Fruit fly (Drosophila melanogaster) whole organism, embryonic: ENCODE results near the gene CG10311.

Experiments used
- CG12155 ChIP-seq: fragments of 200-800 bp; sonication (Bioruptor generic); optimal IDR thresholded peaks from 3 replicates; lab custom pipeline; 2016; ENCODE audit warnings: missing biosample characterization, missing genetic modification characterization
- CG12299 ChIP-seq: fragments of 200-800 bp; sonication (Bioruptor generic); optimal IDR thresholded peaks from 2 replicates; lab custom pipeline; 2018; ENCODE audit warnings: missing biosample characterization, mild to moderate bottlenecking, missing genetic modification characterization
- CG12744 ChIP-seq: fragments of 200-800 bp; sonication (Bioruptor generic); optimal IDR thresholded peaks from 2 replicates; lab custom pipeline; 2016; ENCODE audit warnings: missing biosample characterization, missing genetic modification characterization
- CG13424 ChIP-seq: fragments of 200-800 bp; sonication (Bioruptor generic); optimal IDR thresholded peaks from 2 replicates; lab custom pipeline; 2019; ENCODE audit warnings: missing biosample characterization, mild to moderate bottlenecking, missing genetic modification characterization, moderate library complexity
- CG15514 ChIP-seq: fragments of 200-800 bp; sonication (Bioruptor generic); optimal IDR thresholded peaks from 3 replicates; lab custom pipeline; 2017; ENCODE audit warnings: missing biosample characterization, missing genetic modification characterization, mild to moderate bottlenecking, moderate library complexity, missing genetic modification reagents
- CG1792 ChIP-seq: fragments of 200-800 bp; sonication (Bioruptor generic); optimal IDR thresholded peaks from 2 replicates; lab custom pipeline; 2016; ENCODE audit warnings: missing biosample characterization, missing genetic modification characterization
- CG18599 ChIP-seq: fragments of 200-800 bp; sonication (Bioruptor generic); optimal IDR thresholded peaks from 3 replicates; lab custom pipeline; 2017; ENCODE audit warnings: missing biosample characterization, missing genetic modification characterization, mild to moderate bottlenecking, moderate library complexity, missing genetic modification reagents
- CG2875 ChIP-seq: fragments of 200-800 bp; sonication (Bioruptor generic); optimal IDR thresholded peaks from 2 replicates; lab custom pipeline; 2017; ENCODE audit warnings: missing biosample characterization, mild to moderate bottlenecking, missing genetic modification characterization, missing genetic modification reagents
- CG30403 ChIP-seq: fragments of 200-800 bp; sonication (Bioruptor generic); optimal IDR thresholded peaks from 3 replicates; lab custom pipeline; 2016; ENCODE audit warnings: missing biosample characterization, missing genetic modification characterization
- CG3847 ChIP-seq: fragments of 200-800 bp; sonication (Bioruptor generic); IDR thresholded peaks from 2 replicates; pipeline ENCODE4 v1.3.6; 2022; ENCODE audit warnings: missing biosample characterization, missing genetic modification characterization
- CG42726 ChIP-seq: fragments of 200-800 bp; sonication (Bioruptor generic); IDR thresholded peaks from 2 replicates; pipeline ENCODE4 v1.3.6; 2022; ENCODE audit warnings: missing biosample characterization, missing genetic modification characterization; ENCODE audit not compliant: partially characterized antibody
- CG7357 ChIP-seq: fragments of 200-800 bp; sonication (Bioruptor generic); IDR thresholded peaks from 3 replicates; pipeline ENCODE4 v1.3.6; 2022; ENCODE audit warnings: missing biosample characterization, missing genetic modification characterization
- CG8359 ChIP-seq: fragments of 200-800 bp; sonication (Bioruptor generic); optimal IDR thresholded peaks from 2 replicates; lab custom pipeline; 2017; ENCODE audit warnings: missing biosample characterization, mild to moderate bottlenecking, missing genetic modification characterization, borderline replicate concordance
- CG9932 ChIP-seq: fragments of 200-800 bp; sonication (Bioruptor generic); IDR thresholded peaks from 2 replicates; pipeline ENCODE4 v1.3.6; 2022; ENCODE audit warnings: missing biosample characterization, missing genetic modification characterization
- Ets97D ChIP-seq: fragments of 200-800 bp; sonication (Bioruptor generic); optimal IDR thresholded peaks from 3 replicates; lab custom pipeline; 2016; ENCODE audit warnings: missing biosample characterization, missing genetic modification characterization
- Hr3 ChIP-seq: fragments of 200-800 bp; sonication (Bioruptor generic); optimal IDR thresholded peaks from 3 replicates; lab custom pipeline; 2016; ENCODE audit warnings: missing biosample characterization, missing genetic modification characterization
- Hr39 ChIP-seq: fragments of >200 bp; optimal IDR thresholded peaks from 2 replicates; lab custom pipeline; 2017
- NFAT ChIP-seq: fragments of 200-800 bp; sonication (Bioruptor generic); IDR thresholded peaks from 2 replicates; pipeline ENCODE4 v1.3.6; 2022; ENCODE audit warnings: missing biosample characterization, missing genetic modification characterization
- NK7.1 ChIP-seq: fragments of 200-800 bp; sonication (Bioruptor generic); optimal IDR thresholded peaks from 3 replicates; lab custom pipeline; 2016; ENCODE audit warnings: missing biosample characterization, missing genetic modification characterization
- Nf-YC ChIP-seq: fragments of 200-800 bp; optimal IDR thresholded peaks from 3 replicates; lab custom pipeline; 2019; ENCODE audit warnings: missing biosample characterization, mild to moderate bottlenecking, missing genetic modification characterization, moderate library complexity
- PHDP ChIP-seq: fragments of 200-800 bp; sonication (Bioruptor generic); optimal IDR thresholded peaks from 3 replicates; lab custom pipeline; 2018; ENCODE audit warnings: missing biosample characterization, mild to moderate bottlenecking, missing genetic modification characterization, moderate library complexity
- Rfx ChIP-seq: fragments of 200-800 bp; sonication (Bioruptor generic); IDR thresholded peaks from 2 replicates; pipeline ENCODE4 v1.3.6; 2022; ENCODE audit warnings: missing biosample characterization, missing genetic modification characterization
- Spps ChIP-seq: fragments of 200-800 bp; sonication (Bioruptor generic); optimal IDR thresholded peaks from 2 replicates; lab custom pipeline; 2018; ENCODE audit warnings: missing biosample characterization, mild to moderate bottlenecking, missing genetic modification characterization
- TFAM ChIP-seq: fragments of 200-800 bp; sonication (Bioruptor generic); optimal IDR thresholded peaks from 2 replicates; lab custom pipeline; 2017; ENCODE audit warnings: missing biosample characterization, missing genetic modification characterization, inconsistent platforms
- Vsx1 ChIP-seq: fragments of 200-800 bp; sonication (Bioruptor generic); optimal IDR thresholded peaks from 2 replicates; lab custom pipeline; 2017; ENCODE audit warnings: missing biosample characterization, mild to moderate bottlenecking, missing genetic modification characterization, missing genetic modification reagents
- abd-A ChIP-seq: fragments of 200-800 bp; sonication (Bioruptor generic); optimal IDR thresholded peaks from 3 replicates; lab custom pipeline; 2019; ENCODE audit warnings: missing biosample characterization, mild to moderate bottlenecking, missing genetic modification characterization, moderate library complexity
- bab2 ChIP-seq: fragments of 200-800 bp; sonication (Bioruptor generic); optimal IDR thresholded peaks from 2 replicates; lab custom pipeline; 2016; ENCODE audit warnings: missing biosample characterization, missing genetic modification characterization
- corto ChIP-seq: fragments of 200-800 bp; sonication (Bioruptor generic); optimal IDR thresholded peaks from 2 replicates; lab custom pipeline; 2016; ENCODE audit warnings: missing biosample characterization, mild to moderate bottlenecking, missing genetic modification characterization, moderate library complexity
- esg ChIP-seq: fragments of 200-800 bp; sonication (Bioruptor generic); conservative IDR thresholded peaks from 2 replicates; pipeline ENCODE4 v1.3.6; 2022; ENCODE audit warnings: missing biosample characterization, missing genetic modification characterization
- eve ChIP-seq, 2 experiments: fragments of >200 bp; optimal IDR thresholded peaks; 2 replicates each; lab custom pipeline; 2017; ENCODE audit warnings: missing biosample characterization in 2 of 2, missing genetic modification characterization in 2 of 2
- exex ChIP-seq: fragments of 200-800 bp; sonication (Bioruptor generic); optimal IDR thresholded peaks from 4 replicates; lab custom pipeline; 2018; ENCODE audit warnings: missing biosample characterization, mild to moderate bottlenecking, missing genetic modification characterization, moderate library complexity
- gcm2 ChIP-seq: fragments of 200-800 bp; sonication (Bioruptor generic); optimal IDR thresholded peaks from 2 replicates; lab custom pipeline; 2016; ENCODE audit warnings: missing biosample characterization, missing genetic modification characterization
- gem ChIP-seq: fragments of 200-800 bp; sonication (Bioruptor generic); optimal IDR thresholded peaks from 2 replicates; lab custom pipeline; 2019; ENCODE audit warnings: missing biosample characterization, mild to moderate bottlenecking, missing genetic modification characterization, moderate library complexity
- hb ChIP-seq: fragments of 200-800 bp; sonication (Bioruptor generic); IDR thresholded peaks from 3 replicates; pipeline ENCODE4 v1.3.6; 2022; ENCODE audit warnings: missing biosample characterization, missing genetic modification characterization; ENCODE audit not compliant: partially characterized antibody
- hbn ChIP-seq: fragments of 200-800 bp; sonication (Bioruptor generic); IDR thresholded peaks from 2 replicates; pipeline ENCODE4 v1.3.6; 2022; ENCODE audit warnings: missing biosample characterization, missing genetic modification characterization; ENCODE audit not compliant: partially characterized antibody
- hkb ChIP-seq, 2 experiments: fragments of 200-800 bp in 1 of 2; fragments of >200 bp in 1 of 2; sonication (Bioruptor generic) in 1 of 2; IDR thresholded peaks in 1 of 2; optimal IDR thresholded peaks in 1 of 2; 2 replicates each; pipeline versions ENCODE4 v1.3.6 to Lab custom; 2017 to 2022; ENCODE audit warnings: missing biosample characterization in 1 of 2, missing genetic modification characterization in 1 of 2
- ind ChIP-seq: fragments of 200-800 bp; sonication (Bioruptor generic); optimal IDR thresholded peaks from 3 replicates; lab custom pipeline; 2016; ENCODE audit warnings: missing biosample characterization, missing genetic modification characterization
- inv ChIP-seq: fragments of 200-800 bp; sonication (Bioruptor generic); IDR thresholded peaks from 2 replicates; pipeline ENCODE4 v1.3.6; 2022; ENCODE audit warnings: missing biosample characterization, missing genetic modification characterization; ENCODE audit not compliant: partially characterized antibody
- lilli ChIP-seq: fragments of 200-800 bp; sonication (Bioruptor generic); optimal IDR thresholded peaks from 3 replicates; lab custom pipeline; 2016; ENCODE audit warnings: missing biosample characterization, missing genetic modification characterization
- lola ChIP-seq, 3 experiments: fragments of >200 bp in 2 of 3; fragments of 200-800 bp in 1 of 3; sonication (Bioruptor generic) in 1 of 3; optimal IDR thresholded peaks; 2 replicates each; lab custom pipeline; 2017 to 2019; ENCODE audit warnings: missing biosample characterization in 3 of 3, missing genetic modification characterization in 3 of 3, mild to moderate bottlenecking in 1 of 3, moderate library complexity in 1 of 3
- nau ChIP-seq: fragments of 200-800 bp; sonication (Bioruptor generic); optimal IDR thresholded peaks from 3 replicates; lab custom pipeline; 2017; ENCODE audit warnings: missing biosample characterization, mild to moderate bottlenecking, missing genetic modification characterization, missing genetic modification reagents
- pfk ChIP-seq: fragments of 200-800 bp; sonication (Bioruptor generic); optimal IDR thresholded peaks from 2 replicates; lab custom pipeline; 2018; ENCODE audit warnings: missing biosample characterization, mild to moderate bottlenecking, missing genetic modification characterization, moderate library complexity
- pho ChIP-seq: fragments of 200-800 bp; sonication (Bioruptor generic); optimal IDR thresholded peaks from 2 replicates; lab custom pipeline; 2016; ENCODE audit warnings: missing biosample characterization, missing genetic modification characterization
- salm ChIP-seq: fragments of 200-800 bp; sonication (Bioruptor generic); optimal IDR thresholded peaks from 2 replicates; lab custom pipeline; 2018; ENCODE audit warnings: missing biosample characterization, mild to moderate bottlenecking, missing genetic modification characterization
- shn ChIP-seq: fragments of 200-800 bp; sonication (Bioruptor generic); optimal IDR thresholded peaks from 3 replicates; lab custom pipeline; 2016; ENCODE audit warnings: missing biosample characterization, missing genetic modification characterization
- sob ChIP-seq: fragments of 200-800 bp; sonication (Bioruptor generic); IDR thresholded peaks from 2 replicates; pipeline ENCODE4 v1.3.6; 2022; ENCODE audit warnings: missing biosample characterization, missing genetic modification characterization
- toy ChIP-seq: fragments of 200-800 bp; sonication (Bioruptor generic); IDR thresholded peaks from 2 replicates; pipeline ENCODE4 v1.3.6; 2022; ENCODE audit warnings: missing biosample characterization, missing genetic modification characterization
- zen2 ChIP-seq: fragments of 200-800 bp; sonication (Bioruptor generic); IDR thresholded peaks from 3 replicates; pipeline ENCODE4 v1.3.6; 2022; ENCODE audit warnings: missing biosample characterization, missing genetic modification characterization; ENCODE audit not compliant: partially characterized antibody
- zfh2 ChIP-seq: fragments of 200-800 bp; sonication (Bioruptor generic); optimal IDR thresholded peaks from 2 replicates; lab custom pipeline; 2016; ENCODE audit warnings: missing biosample characterization, missing genetic modification characterization

Gene CG10311

DNA sequence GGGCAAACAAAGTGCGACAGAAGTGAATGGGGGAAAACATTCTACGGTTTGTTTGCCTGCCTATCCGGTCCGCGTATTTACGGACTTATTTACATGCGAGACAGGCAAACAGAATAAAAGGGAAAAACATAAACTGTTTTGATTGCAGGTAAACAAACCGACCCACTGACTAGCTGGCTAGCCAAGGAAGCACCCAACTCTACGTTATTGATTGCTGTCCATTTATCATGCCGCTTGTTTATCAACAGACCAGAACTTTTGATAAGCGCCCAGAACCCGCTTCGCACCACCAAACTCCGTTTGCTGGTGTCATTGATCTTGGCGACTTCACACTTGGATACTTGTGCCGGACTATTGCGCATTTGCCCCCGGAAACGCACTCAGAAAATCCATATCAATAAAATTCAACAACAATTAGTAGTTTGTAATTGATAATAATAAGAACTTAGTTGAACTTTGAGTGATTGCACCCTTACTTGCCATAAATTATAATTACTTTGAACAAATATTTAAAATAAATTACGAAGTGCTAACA, 24.9 kb downstream of the CG10311 start (continued):
- peak; percentile 72 for TF ChIP-seq sob
- peak; percentile 75 for TF ChIP-seq Vsx1
- TF ChIP-seq gem (tag; lab: Kevin White, UChicago), result peak; percentile 47
- peak in 1 of 3 experiments; percentile 70 for TF ChIP-seq lola (GFP tag; optimal IDR thresholded peaks at IDR 0.05; lab: Kevin White, UChicago)
- TF ChIP-seq bab2 (GFP tag; lab: Kevin White, UChicago), result peak; percentile 72
- TF ChIP-seq CG3847, result 0 out of 2 replicates have a peak, but pooled peaks have one; percentile 7
- TF ChIP-seq esg (GFP tag; lab: Robert Waterston, UW), result no peak
- no peak for TF ChIP-seq zfh2 (GFP tag; lab: Kevin White, UChicago)
- no peak for TF ChIP-seq hkb (optimal IDR thresholded peaks at IDR 0.05; lab: Kevin White, UChicago)
- TF ChIP-seq hkb (GFP tag; IDR thresholded peaks at IDR 0.05; lab: Robert Waterston, UW), result peak; percentile 58; the same call in 1 of the 2 replicates
- peak; percentile 76 for TF ChIP-seq nau
- TF ChIP-seq CG15514, result peak; percentile 39
- TF ChIP-seq CG8359 (GFP tag; lab: Kevin White, UChicago), result peak; percentile 54
- TF ChIP-seq pho, result peak; percentile 21
- TF ChIP-seq CG12744 (GFP tag; lab: Kevin White, UChicago), result peak; percentile 50
- peak; percentile 71 for TF ChIP-seq NFAT (GFP tag; lab: Robert Waterston, UW)
- no peak for TF ChIP-seq CG30403 (GFP tag; lab: Kevin White, UChicago)
- no peak for TF ChIP-seq abd-A (tag; lab: Kevin White, UChicago)
- no peak for TF ChIP-seq CG42726 (GFP tag; lab: Robert Waterston, UW)
- peak; percentile 51 for TF ChIP-seq Spps
- TF ChIP-seq ind, result no peak
- TF ChIP-seq zen2 (GFP tag; lab: Robert Waterston, UW), result no peak
- TF ChIP-seq salm (tag; lab: Kevin White, UChicago), result peak; percentile 59
- no peak for TF ChIP-seq Hr3 (GFP tag; lab: Kevin White, UChicago)
- TF ChIP-seq CG18599, result peak; percentile 43
- TF ChIP-seq lilli (GFP tag; lab: Kevin White, UChicago), result no peak
- TF ChIP-seq CG12155 (GFP tag; lab: Kevin White, UChicago), result peak; percentile 1
- TF ChIP-seq inv (GFP tag; lab: Robert Waterston, UW), result no peak
- peak; percentile 21 for TF ChIP-seq CG12299 (tag; lab: Kevin White, UChicago)
- TF ChIP-seq Rfx (GFP tag; lab: Robert Waterston, UW), result peak; percentile 62; the same call in 1 of the 2 replicates
- no peak for TF ChIP-seq Nf-YC (tag; lab: Kevin White, UChicago)
- TF ChIP-seq Ets97D, result no peak
- TF ChIP-seq hb (GFP tag; lab: Robert Waterston, UW), result no peak
- TF ChIP-seq corto (GFP tag; lab: Kevin White, UChicago), result no peak
- 0 out of 2 replicates have a peak, but pooled peaks have one; percentile 35 for TF ChIP-seq CG9932 (GFP tag; lab: Robert Waterston, UW)
- no peak for TF ChIP-seq CG7357 (GFP tag; lab: Robert Waterston, UW)
- TF ChIP-seq CG2875 (GFP tag; lab: Kevin White, UChicago), result peak; percentile 83
- peak; percentile 56; the same call in 1 of the 2 replicates for TF ChIP-seq toy (GFP tag; lab: Robert Waterston, UW)
- TF ChIP-seq CG13424 (tag; lab: Kevin White, UChicago), result peak; percentile 45
- no peak for TF ChIP-seq Hr39 (lab: Kevin White, UChicago)
- TF ChIP-seq gcm2 (GFP tag; lab: Kevin White, UChicago), result no peak
- no peak for TF ChIP-seq hbn (GFP tag; lab: Robert Waterston, UW)
- TF ChIP-seq TFAM (GFP tag; lab: Kevin White, UChicago), result peak; percentile 39
- TF ChIP-seq NK7.1 (GFP tag; lab: Kevin White, UChicago), result peak; percentile 60
- TF ChIP-seq shn (GFP tag; lab: Kevin White, UChicago), result peak; percentile 42
- TF ChIP-seq exex (tag; lab: Kevin White, UChicago), result peak; percentile 52
- TF ChIP-seq PHDP (tag; lab: Kevin White, UChicago), result peak; percentile 74
- TF ChIP-seq CG1792 (GFP tag; lab: Kevin White, UChicago), result peak; percentile 63
- TF ChIP-seq pfk (GFP tag; lab: Kevin White, UChicago), result peak; percentile 13
- TF ChIP-seq eve (GFP tag; optimal IDR thresholded peaks at IDR 0.05; lab: Kevin White, UChicago), result no peak
